Worm (Caenorhabditis elegans) whole organism, midembryonic: Measurements from ENCODE around the gene nhr-150.

ENCODE experiments used
- T22C8.4 ChIP-seq: fragments of 200-800 bp; sonication (Bioruptor generic); IDR thresholded peaks from 2 replicates; pipeline ENCODE4 v1.3.6; 2022; ENCODE audit warnings: missing genetic modification characterization, missing compliant biosample characterization
- cog-1 ChIP-seq: sonication (generic microtip); optimal IDR thresholded peaks from 2 replicates; lab custom pipeline; 2016; ENCODE audit warnings: missing genetic modification characterization, missing compliant biosample characterization
- flt-1 ChIP-seq: fragments of 200-800 bp; sonication (Bioruptor generic); IDR thresholded peaks from 2 replicates; pipeline ENCODE4 v1.3.6; 2022; ENCODE audit warnings: missing genetic modification characterization, missing compliant biosample characterization
- klf-2 ChIP-seq: fragments of 200-800 bp; sonication (Bioruptor generic); conservative IDR thresholded peaks from 2 replicates; pipeline ENCODE4 v1.3.6; 2022; ENCODE audit warnings: missing genetic modification reagents, missing genetic modification characterization, missing compliant biosample characterization
- med-1 ChIP-seq: sonication (generic microtip); optimal IDR thresholded peaks from 2 replicates; lab custom pipeline; 2017; ENCODE audit warnings: missing genetic modification characterization, mild to moderate bottlenecking, missing compliant biosample characterization, antibody characterized with exemption, missing genetic modification reagents; ENCODE audit not compliant: insufficient read depth
- ref-1 ChIP-seq: fragments of 200-800 bp; sonication (Bioruptor generic); conservative IDR thresholded peaks from 2 replicates; pipeline ENCODE4 v1.3.6; 2022; ENCODE audit warnings: missing genetic modification reagents, missing genetic modification characterization, missing compliant biosample characterization
- tab-1 ChIP-seq: fragments of 200-800 bp; sonication (Bioruptor generic); IDR thresholded peaks from 2 replicates; pipeline ENCODE4 v1.3.6; 2022; ENCODE audit warnings: missing genetic modification characterization, missing compliant biosample characterization
- ztf-23 ChIP-seq: fragments of 200-800 bp; sonication (Bioruptor generic); IDR thresholded peaks from 2 replicates; pipeline ENCODE4 v1.3.6; 2022; ENCODE audit warnings: missing genetic modification reagents, missing genetic modification characterization, missing compliant biosample characterization
- ztf-29 ChIP-seq: fragments of 200-800 bp; sonication (Bioruptor generic); IDR thresholded peaks from 2 replicates; pipeline ENCODE4 v1.3.6; 2022; ENCODE audit warnings: missing genetic modification reagents, missing genetic modification characterization, missing compliant biosample characterization

nhr-150 gene

ce11 chrV:15503603-15504002, 22.3 kb upstream of the nhr-150 start:
- TF ChIP-seq flt-1 (GFP tag; lab: Robert Waterston, UW) (no peak), med-1 (no peak), ref-1 (GFP tag; lab: Robert Waterston, UW) (no peak), cog-1 (tag; lab: Kevin White, UChicago) (no peak), klf-2 (no peak), tab-1 (GFP tag; lab: Robert Waterston, UW) (no peak), ztf-23 (GFP tag; lab: Robert Waterston, UW) (no peak), ztf-29 (GFP tag; lab: Robert Waterston, UW) (no peak), T22C8.4 (GFP tag; lab: Robert Waterston, UW) (no peak)

- TF ChIP-seq med-1 (no peak), ztf-29 (GFP tag; lab: Robert Waterston, UW) (no peak), tab-1 (GFP tag; lab: Robert Waterston, UW) (no peak), ztf-23 (GFP tag; lab: Robert Waterston, UW) (no peak), flt-1 (GFP tag; lab: Robert Waterston, UW) (no peak), cog-1 (tag; lab: Kevin White, UChicago) (no peak), ref-1 (GFP tag; lab: Robert Waterston, UW) (no peak), T22C8.4 (GFP tag; lab: Robert Waterston, UW) (no peak), klf-2 (no peak)
Measured at ce11 chrV:15499099-15499498, 17.8 kb upstream of the nhr-150 start.

DNA sequence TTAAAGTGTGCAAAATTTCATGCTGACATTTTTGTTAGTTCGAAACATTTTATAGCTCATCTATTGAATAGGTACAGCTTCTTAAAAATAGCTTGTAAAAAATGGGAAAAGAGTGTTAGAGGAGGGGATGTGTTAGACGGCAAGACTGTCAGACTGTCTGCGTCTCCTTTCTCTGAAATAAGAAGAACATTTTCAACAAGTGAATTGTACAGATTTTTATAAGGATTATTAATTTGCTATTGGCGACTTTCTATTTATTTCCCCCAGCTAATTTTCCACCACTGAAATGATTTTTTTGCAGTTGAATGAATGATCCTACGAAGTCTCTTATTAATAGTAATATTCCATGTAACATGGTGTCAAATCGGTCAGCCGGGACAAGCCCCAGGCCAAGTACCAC, 17.2 kb upstream of the nhr-150 start, which contains the start of gene C06B8.7:
C06B8.7 (plus strand) TSS at position 301 of the 400 bp plus-strand sequence.
- TF ChIP-seq T22C8.4 (GFP tag; lab: Robert Waterston, UW) (no peak), cog-1 (tag; lab: Kevin White, UChicago) (no peak), med-1 (no peak), ref-1 (GFP tag; lab: Robert Waterston, UW) (no peak), ztf-29 (GFP tag; lab: Robert Waterston, UW) (no peak), flt-1 (GFP tag; lab: Robert Waterston, UW) (no peak), klf-2 (no peak), ztf-23 (GFP tag; lab: Robert Waterston, UW) (no peak), tab-1 (GFP tag; lab: Robert Waterston, UW) (no peak)

ce11 chrV:15497731-15498130, 16.5 kb upstream of the nhr-150 start:
- peak; percentile 53; the same call in 1 of the 2 replicates for TF ChIP-seq ztf-29 (GFP tag; lab: Robert Waterston, UW)
- no peak for TF ChIP-seq ztf-23 (GFP tag; lab: Robert Waterston, UW)
- no peak for TF ChIP-seq T22C8.4 (GFP tag; lab: Robert Waterston, UW)
- TF ChIP-seq flt-1 (GFP tag; lab: Robert Waterston, UW), result no peak
- TF ChIP-seq med-1, result no peak
- TF ChIP-seq tab-1 (GFP tag; lab: Robert Waterston, UW), result no peak
- no peak for TF ChIP-seq ref-1 (GFP tag; lab: Robert Waterston, UW)
- TF ChIP-seq klf-2, result no peak
- peak; percentile 12 for TF ChIP-seq cog-1 (tag; lab: Kevin White, UChicago)

- no peak for TF ChIP-seq tab-1 (GFP tag; lab: Robert Waterston, UW)
- no peak for TF ChIP-seq ztf-29 (GFP tag; lab: Robert Waterston, UW)
Measured at ce11 chrV:15495169-15495568, 13.9 kb upstream of the nhr-150 start, which contains the start of gene srh-219. srh-219 (plus strand) TSS chrV:15495469.

DNA sequence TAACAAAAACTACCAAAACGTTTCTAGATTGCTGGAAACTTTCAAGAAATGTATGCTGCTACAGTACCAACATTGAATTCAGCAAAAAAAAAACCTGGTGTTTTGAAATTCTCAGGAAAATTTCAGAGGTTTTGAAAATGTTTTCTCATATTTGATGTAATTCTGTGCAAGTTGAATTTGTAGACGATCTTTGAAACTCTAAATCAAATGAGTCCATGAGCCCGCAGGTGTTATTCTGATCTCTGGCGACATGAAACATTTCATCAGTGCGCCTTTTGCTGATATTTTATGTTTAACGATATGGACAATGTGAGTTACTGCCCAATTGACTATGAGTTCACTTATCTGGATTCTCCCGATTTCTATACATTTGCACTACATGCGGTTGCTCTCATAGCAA, 12.4 kb upstream of the nhr-150 start, which contains the start of gene srh-218:
srh-218 (plus strand) TSS at position 301 of the 400 bp plus-strand sequence.
- TF ChIP-seq cog-1 (tag; lab: Kevin White, UChicago) (no peak), T22C8.4 (GFP tag; lab: Robert Waterston, UW) (no peak), med-1 (no peak), klf-2 (no peak), ztf-29 (GFP tag; lab: Robert Waterston, UW) (no peak), tab-1 (GFP tag; lab: Robert Waterston, UW) (no peak), flt-1 (GFP tag; lab: Robert Waterston, UW) (no peak), ztf-23 (GFP tag; lab: Robert Waterston, UW) (no peak), ref-1 (GFP tag; lab: Robert Waterston, UW) (no peak)

DNA sequence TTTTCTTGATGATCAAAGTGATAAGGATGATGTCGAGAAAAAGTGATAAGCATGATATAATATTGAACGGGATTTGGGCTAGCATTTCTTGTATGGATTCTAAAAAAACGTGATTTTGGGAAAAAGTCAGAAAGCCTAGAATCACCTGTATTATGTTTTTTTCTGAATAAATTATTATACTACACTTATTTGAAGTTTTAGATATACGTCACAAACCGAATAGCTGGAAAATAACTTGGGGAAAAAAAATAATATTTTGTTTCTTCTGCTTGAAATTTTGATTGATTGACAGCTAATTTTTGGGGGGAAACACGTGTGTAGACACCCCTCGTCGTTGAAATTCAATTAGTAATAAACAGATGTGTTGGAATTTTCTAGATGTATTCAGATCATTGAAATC, 11.3 kb upstream of the nhr-150 start, which contains the start of gene str-264:
str-264 (minus strand) TSS at position 101 of the 400 bp plus-strand sequence.
- TF ChIP-seq med-1 (no peak), ref-1 (GFP tag; lab: Robert Waterston, UW) (no peak), cog-1 (tag; lab: Kevin White, UChicago) (no peak), klf-2 (no peak), tab-1 (GFP tag; lab: Robert Waterston, UW) (no peak), flt-1 (GFP tag; lab: Robert Waterston, UW) (no peak), T22C8.4 (GFP tag; lab: Robert Waterston, UW) (no peak), ztf-29 (GFP tag; lab: Robert Waterston, UW) (no peak), ztf-23 (GFP tag; lab: Robert Waterston, UW) (no peak)

- TF ChIP-seq ztf-29 (GFP tag; lab: Robert Waterston, UW), result no peak
- TF ChIP-seq T22C8.4 (GFP tag; lab: Robert Waterston, UW), result no peak
- no peak for TF ChIP-seq ref-1 (GFP tag; lab: Robert Waterston, UW)
- no peak for TF ChIP-seq cog-1 (tag; lab: Kevin White, UChicago)
- no peak for TF ChIP-seq tab-1 (GFP tag; lab: Robert Waterston, UW)
- TF ChIP-seq klf-2, result no peak
Measured at ce11 chrV:15487764-15488163, 6.5 kb upstream of the nhr-150 start, which contains the start of gene srw-21. srw-21 (plus strand) TSS chrV:15488064.

DNA sequence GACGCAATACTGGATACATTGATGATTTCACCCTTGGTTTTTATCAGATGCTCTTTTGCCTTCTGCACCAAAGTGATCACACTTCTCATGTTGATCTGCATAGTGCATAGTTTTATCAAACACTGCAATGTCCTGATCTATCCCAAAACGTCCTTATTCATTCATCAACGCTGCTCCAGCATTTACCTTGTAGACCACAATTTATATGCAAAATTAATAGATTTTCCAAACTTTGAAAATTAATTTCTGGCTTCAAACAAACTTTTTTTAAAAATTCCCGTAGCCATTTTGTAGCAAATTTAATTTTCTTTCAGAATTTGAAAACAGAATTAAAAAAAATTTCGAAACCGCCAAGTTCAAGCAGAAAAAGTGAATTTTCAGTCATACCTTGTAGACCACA, 3.3 kb upstream of the nhr-150 start, which contains the start of gene C06B8.3:
C06B8.3 (minus strand) TSS at position 101 of the 400 bp plus-strand sequence.
- TF ChIP-seq tab-1 (GFP tag; lab: Robert Waterston, UW) (no peak), ztf-23 (GFP tag; lab: Robert Waterston, UW) (no peak), klf-2 (no peak), ztf-29 (GFP tag; lab: Robert Waterston, UW) (no peak), ref-1 (GFP tag; lab: Robert Waterston, UW) (no peak)

DNA sequence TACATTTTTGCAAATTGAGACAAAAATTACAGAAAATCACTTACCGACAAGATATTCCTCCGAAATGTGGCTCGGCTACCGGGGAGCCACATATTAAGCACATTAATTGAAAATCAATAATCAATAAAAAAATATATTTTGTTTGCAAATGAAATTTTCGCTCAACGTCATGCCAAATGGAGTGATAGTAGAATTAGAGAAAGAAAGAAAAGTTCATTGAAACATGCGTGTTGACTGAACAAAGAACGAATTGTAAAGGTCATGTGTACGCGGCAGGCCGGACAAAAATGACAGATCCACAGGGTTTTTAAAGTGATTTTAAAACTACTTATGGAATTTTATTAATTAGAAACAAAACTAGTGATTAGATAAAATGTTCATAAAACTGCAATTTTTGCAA, 2.3 kb upstream of the nhr-150 start:
- no peak for TF ChIP-seq flt-1 (GFP tag; lab: Robert Waterston, UW)
- no peak for TF ChIP-seq ztf-23 (GFP tag; lab: Robert Waterston, UW)
- TF ChIP-seq ref-1 (GFP tag; lab: Robert Waterston, UW), result no peak
- no peak for TF ChIP-seq T22C8.4 (GFP tag; lab: Robert Waterston, UW)
- TF ChIP-seq med-1, result no peak
- TF ChIP-seq ztf-29 (GFP tag; lab: Robert Waterston, UW), result no peak
- no peak for TF ChIP-seq klf-2
- TF ChIP-seq cog-1 (tag; lab: Kevin White, UChicago), result no peak
- no peak for TF ChIP-seq tab-1 (GFP tag; lab: Robert Waterston, UW)
